Fruit fly (Drosophila melanogaster) whole organism, embryonic: ENCODE results near the gene Or83a.

Experiments
- BtbVII ChIP-seq: fragments of 200-800 bp; sonication (Bioruptor generic); optimal IDR thresholded peaks from 3 replicates; lab custom pipeline; 2017; ENCODE audit warnings: missing biosample characterization, mild to moderate bottlenecking, missing genetic modification characterization
- CG11696 ChIP-seq: fragments of 200-800 bp; sonication (Bioruptor generic); IDR thresholded peaks from 2 replicates; pipeline ENCODE4 v1.3.6; 2022; ENCODE audit warnings: missing biosample characterization, missing genetic modification characterization
- CG12155 ChIP-seq: fragments of 200-800 bp; sonication (Bioruptor generic); optimal IDR thresholded peaks from 3 replicates; lab custom pipeline; 2016; ENCODE audit warnings: missing biosample characterization, missing genetic modification characterization
- CG13624 ChIP-seq: fragments of 200-800 bp; sonication (Bioruptor generic); optimal IDR thresholded peaks from 2 replicates; lab custom pipeline; 2016; ENCODE audit warnings: missing biosample characterization, missing genetic modification characterization
- CG14965 ChIP-seq: fragments of 200-800 bp; sonication (Bioruptor generic); optimal IDR thresholded peaks from 2 replicates; lab custom pipeline; 2016; ENCODE audit warnings: missing biosample characterization, missing genetic modification characterization, borderline replicate concordance
- CG16813 ChIP-seq: fragments of 200-800 bp; sonication (Bioruptor generic); IDR thresholded peaks from 3 replicates; pipeline ENCODE4 v1.3.6; 2022; ENCODE audit warnings: missing biosample characterization, missing genetic modification characterization; ENCODE audit not compliant: partially characterized antibody
- CG16815 ChIP-seq: fragments of 200-800 bp; sonication (Bioruptor generic); optimal IDR thresholded peaks from 3 replicates; lab custom pipeline; 2017; ENCODE audit warnings: missing biosample characterization, mild to moderate bottlenecking, missing genetic modification characterization
- CG17328 ChIP-seq: fragments of 200-800 bp; sonication (Bioruptor generic); IDR thresholded peaks from 2 replicates; pipeline ENCODE4 v1.3.6; 2022; ENCODE audit warnings: missing biosample characterization, missing genetic modification characterization
- CG18262 ChIP-seq: fragments of 200-800 bp; optimal IDR thresholded peaks from 3 replicates; lab custom pipeline; 2019; ENCODE audit warnings: missing biosample characterization, mild to moderate bottlenecking, missing genetic modification characterization, moderate library complexity
- CG18476 ChIP-seq: fragments of 200-800 bp; sonication (Bioruptor generic); optimal IDR thresholded peaks from 2 replicates; lab custom pipeline; 2016; ENCODE audit warnings: missing biosample characterization, mild to moderate bottlenecking, missing genetic modification characterization
- CG18599 ChIP-seq: fragments of 200-800 bp; sonication (Bioruptor generic); optimal IDR thresholded peaks from 3 replicates; lab custom pipeline; 2017; ENCODE audit warnings: missing biosample characterization, missing genetic modification characterization, mild to moderate bottlenecking, moderate library complexity, missing genetic modification reagents
- CG2889 ChIP-seq: fragments of 200-800 bp; sonication (Bioruptor generic); IDR thresholded peaks from 3 replicates; pipeline ENCODE4 v1.3.6; 2022; ENCODE audit warnings: missing biosample characterization, missing genetic modification characterization
- CG31224 ChIP-seq: fragments of 200-800 bp; sonication (Bioruptor generic); IDR thresholded peaks from 2 replicates; pipeline ENCODE4 v1.3.6; 2022; ENCODE audit warnings: missing biosample characterization, missing genetic modification characterization
- CG33213 ChIP-seq: fragments of 200-800 bp; sonication (Bioruptor generic); optimal IDR thresholded peaks from 3 replicates; lab custom pipeline; 2016; ENCODE audit warnings: missing biosample characterization, missing genetic modification characterization
- CG3847 ChIP-seq: fragments of 200-800 bp; sonication (Bioruptor generic); IDR thresholded peaks from 2 replicates; pipeline ENCODE4 v1.3.6; 2022; ENCODE audit warnings: missing biosample characterization, missing genetic modification characterization
- CG4854 ChIP-seq: fragments of 200-800 bp; sonication (Bioruptor generic); optimal IDR thresholded peaks from 2 replicates; lab custom pipeline; 2016; ENCODE audit warnings: missing biosample characterization, missing genetic modification characterization, inconsistent platforms
- CG6654 ChIP-seq: fragments of 200-800 bp; sonication (Bioruptor generic); optimal IDR thresholded peaks from 2 replicates; lab custom pipeline; 2017; ENCODE audit warnings: missing biosample characterization, mild to moderate bottlenecking, missing genetic modification characterization
- CG6791 ChIP-seq: fragments of 200-800 bp; sonication (Bioruptor generic); IDR thresholded peaks from 3 replicates; pipeline ENCODE4 v1.3.6; 2022; ENCODE audit warnings: missing biosample characterization, missing genetic modification characterization; ENCODE audit not compliant: partially characterized antibody
- CG7556 ChIP-seq: fragments of 200-800 bp; sonication (Bioruptor generic); optimal IDR thresholded peaks from 2 replicates; lab custom pipeline; 2017; ENCODE audit warnings: missing biosample characterization, mild to moderate bottlenecking, missing genetic modification characterization
- D19A ChIP-seq: fragments of 200-800 bp; optimal IDR thresholded peaks from 3 replicates; lab custom pipeline; 2019; ENCODE audit warnings: missing biosample characterization, mild to moderate bottlenecking, missing genetic modification characterization, moderate library complexity
- D19B ChIP-seq: fragments of 200-800 bp; sonication (Bioruptor generic); optimal IDR thresholded peaks from 2 replicates; lab custom pipeline; 2017; ENCODE audit warnings: missing biosample characterization, mild to moderate bottlenecking, missing genetic modification characterization
- Dfd ChIP-seq, 2 experiments: fragments of >200 bp; optimal IDR thresholded peaks; 2 replicates each; lab custom pipeline; 2017; ENCODE audit warnings: missing biosample characterization in 2 of 2, missing genetic modification characterization in 2 of 2
- Eip74EF ChIP-seq, 2 experiments: fragments of 200-800 bp in 1 of 2; fragments of >200 bp in 1 of 2; sonication (Bioruptor generic) in 1 of 2; optimal IDR thresholded peaks; 2 replicates each; lab custom pipeline; 2017 to 2019; ENCODE audit warnings: missing biosample characterization in 2 of 2, missing genetic modification characterization in 2 of 2, mild to moderate bottlenecking in 1 of 2, moderate library complexity in 1 of 2
- Gug ChIP-seq: fragments of 200-800 bp; sonication (Bioruptor generic); IDR thresholded peaks from 4 replicates; pipeline ENCODE4 v1.3.6; 2022; ENCODE audit warnings: missing biosample characterization, missing genetic modification characterization
- Hmr ChIP-seq: fragments of 200-800 bp; sonication (Bioruptor generic); optimal IDR thresholded peaks from 3 replicates; lab custom pipeline; 2017; ENCODE audit warnings: mild to moderate bottlenecking, missing biosample characterization, missing genetic modification reagents, missing genetic modification characterization
- Hsf ChIP-seq: fragments of 200-800 bp; sonication (Bioruptor generic); optimal IDR thresholded peaks from 3 replicates; lab custom pipeline; 2016; ENCODE audit warnings: missing biosample characterization, missing genetic modification characterization
- Lim3 ChIP-seq: fragments of 200-800 bp; sonication (Bioruptor generic); IDR thresholded peaks from 2 replicates; pipeline ENCODE4 v1.3.6; 2022; ENCODE audit warnings: missing biosample characterization, missing genetic modification characterization
- Lpt ChIP-seq: fragments of >200 bp; optimal IDR thresholded peaks from 2 replicates; lab custom pipeline; 2018; ENCODE audit warnings: missing biosample characterization, missing genetic modification characterization
- Mrtf ChIP-seq: fragments of 200-800 bp; sonication (Bioruptor generic); IDR thresholded peaks from 3 replicates; pipeline ENCODE4 v1.3.6; 2022; ENCODE audit warnings: missing biosample characterization, missing genetic modification characterization
- Nf-YC ChIP-seq: fragments of 200-800 bp; optimal IDR thresholded peaks from 3 replicates; lab custom pipeline; 2019; ENCODE audit warnings: missing biosample characterization, mild to moderate bottlenecking, missing genetic modification characterization, moderate library complexity
- ato ChIP-seq: fragments of 200-800 bp; sonication (Bioruptor generic); IDR thresholded peaks from 2 replicates; pipeline ENCODE4 v1.3.6; 2022; ENCODE audit warnings: missing biosample characterization, missing genetic modification characterization; ENCODE audit not compliant: partially characterized antibody
- cg ChIP-seq: fragments of 200-800 bp; sonication (Bioruptor generic); optimal IDR thresholded peaks from 3 replicates; lab custom pipeline; 2019; ENCODE audit warnings: missing biosample characterization, mild to moderate bottlenecking, missing genetic modification characterization, moderate library complexity
- crol ChIP-seq: fragments of 200-800 bp; sonication (Bioruptor generic); IDR thresholded peaks from 2 replicates; pipeline ENCODE4 v1.3.6; 2022; ENCODE audit warnings: missing biosample characterization, missing genetic modification characterization
- danr ChIP-seq: fragments of 200-800 bp; sonication (Bioruptor generic); IDR thresholded peaks from 2 replicates; pipeline ENCODE4 v1.3.6; 2022; ENCODE audit warnings: missing biosample characterization, missing genetic modification characterization
- dysf ChIP-seq: fragments of 200-800 bp; sonication (Bioruptor generic); IDR thresholded peaks from 3 replicates; pipeline ENCODE4 v1.3.6; 2022; ENCODE audit warnings: missing biosample characterization, missing genetic modification characterization
- ftz-f1 ChIP-seq: fragments of 200-800 bp; sonication (Bioruptor generic); optimal IDR thresholded peaks from 2 replicates; lab custom pipeline; 2016; ENCODE audit warnings: missing biosample characterization, missing genetic modification characterization
- gce ChIP-seq: fragments of 200-800 bp; sonication (Bioruptor generic); IDR thresholded peaks from 3 replicates; pipeline ENCODE4 v1.3.6; 2022; ENCODE audit warnings: missing biosample characterization, missing genetic modification characterization
- gsb-n ChIP-seq: fragments of 200-800 bp; sonication (Bioruptor generic); optimal IDR thresholded peaks from 3 replicates; lab custom pipeline; 2018; ENCODE audit warnings: missing biosample characterization, mild to moderate bottlenecking, missing genetic modification characterization
- gt ChIP-seq: fragments of 200-800 bp; sonication (Bioruptor generic); IDR thresholded peaks from 2 replicates; pipeline ENCODE4 v1.3.6; 2022; ENCODE audit warnings: missing biosample characterization, missing genetic modification characterization
- her ChIP-seq: fragments of 200-800 bp; sonication (Bioruptor generic); optimal IDR thresholded peaks from 2 replicates; lab custom pipeline; 2016; ENCODE audit warnings: missing biosample characterization, missing genetic modification characterization
- ind ChIP-seq: fragments of 200-800 bp; sonication (Bioruptor generic); optimal IDR thresholded peaks from 3 replicates; lab custom pipeline; 2016; ENCODE audit warnings: missing biosample characterization, missing genetic modification characterization
- inv ChIP-seq: fragments of 200-800 bp; sonication (Bioruptor generic); IDR thresholded peaks from 2 replicates; pipeline ENCODE4 v1.3.6; 2022; ENCODE audit warnings: missing biosample characterization, missing genetic modification characterization; ENCODE audit not compliant: partially characterized antibody
- jing ChIP-seq: fragments of 200-800 bp; sonication (Bioruptor generic); optimal IDR thresholded peaks from 2 replicates; lab custom pipeline; 2018; ENCODE audit warnings: missing biosample characterization, mild to moderate bottlenecking, missing genetic modification characterization
- kah ChIP-seq: fragments of 200-800 bp; sonication (Bioruptor generic); optimal IDR thresholded peaks from 2 replicates; lab custom pipeline; 2018; ENCODE audit warnings: missing biosample characterization, mild to moderate bottlenecking, missing genetic modification characterization
- ken ChIP-seq: fragments of 200-800 bp; sonication (Bioruptor generic); IDR thresholded peaks from 3 replicates; pipeline ENCODE4 v1.3.6; 2022; ENCODE audit warnings: missing biosample characterization, missing genetic modification characterization
- luna ChIP-seq: fragments of 200-800 bp; sonication (Bioruptor generic); optimal IDR thresholded peaks from 2 replicates; lab custom pipeline; 2016; ENCODE audit warnings: missing biosample characterization, missing genetic modification characterization
- mld ChIP-seq: fragments of 200-800 bp; sonication (Bioruptor generic); IDR thresholded peaks from 3 replicates; pipeline ENCODE4 v1.3.6; 2022; ENCODE audit warnings: missing biosample characterization, missing genetic modification characterization; ENCODE audit not compliant: partially characterized antibody
- nau ChIP-seq: fragments of 200-800 bp; sonication (Bioruptor generic); optimal IDR thresholded peaks from 3 replicates; lab custom pipeline; 2017; ENCODE audit warnings: missing biosample characterization, mild to moderate bottlenecking, missing genetic modification characterization, missing genetic modification reagents
- otp ChIP-seq: fragments of 200-800 bp; sonication (Bioruptor generic); IDR thresholded peaks from 3 replicates; pipeline ENCODE4, ENCODE4 v1.3.6; 2022; ENCODE audit warnings: missing biosample characterization, missing genetic modification characterization
- sqz ChIP-seq: fragments of 200-800 bp; sonication (Bioruptor generic); optimal IDR thresholded peaks from 3 replicates; lab custom pipeline; 2018; ENCODE audit warnings: missing biosample characterization, mild to moderate bottlenecking, missing genetic modification characterization

Gene Or83a

DNA sequence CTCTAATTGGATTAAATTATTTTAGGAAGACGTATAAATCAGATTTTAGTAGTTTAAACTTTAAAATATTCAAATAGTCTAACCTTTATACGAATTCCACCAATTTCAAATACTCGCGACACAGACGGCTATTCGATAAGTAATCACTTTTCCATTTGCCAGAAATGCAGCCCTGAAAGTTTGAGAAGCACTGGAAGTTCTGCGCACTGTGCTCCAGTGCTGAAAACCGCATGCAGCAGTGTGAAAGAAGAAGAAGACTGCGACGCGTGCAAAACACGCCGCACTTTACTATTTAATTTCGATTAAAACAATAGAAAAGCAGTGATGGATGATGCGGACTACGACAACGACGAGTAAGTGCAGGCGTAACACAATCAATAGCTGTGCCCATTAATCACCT is 27.4 kb downstream of the Or83a start, which contains the start of gene Polr2F (continued):
- TF ChIP-seq ind (GFP tag; lab: Kevin White, UChicago) (peak; percentile 91), Hsf (GFP tag; lab: Kevin White, UChicago) (peak; percentile 92), kah (peak; percentile 50), CG14965 (GFP tag; lab: Kevin White, UChicago) (no peak), CG2889 (peak; percentile 64; the same call in 2 of the 3 replicates), sqz (no peak), her (GFP tag; lab: Kevin White, UChicago) (peak; percentile 92), CG7556 (GFP tag; lab: Kevin White, UChicago) (peak; percentile 64), CG31224 (GFP tag; lab: Robert Waterston, UW) (0 out of 2 replicates have a peak, but pooled peaks have one; percentile 26), mld (no peak), CG6654 (GFP tag; lab: Kevin White, UChicago) (peak; percentile 100), Gug (peak; percentile 78; the same call in 3 of the 4 replicates), jing (GFP tag; lab: Kevin White, UChicago) (no peak), CG13624 (GFP tag; lab: Kevin White, UChicago) (peak; percentile 94), luna (GFP tag; lab: Kevin White, UChicago) (peak; percentile 84), CG18262 (tag; lab: Kevin White, UChicago) (peak; percentile 54), crol (GFP tag; lab: Robert Waterston, UW) (no peak), Nf-YC (tag; lab: Kevin White, UChicago) (peak; percentile 70), CG3847 (GFP tag; lab: Robert Waterston, UW) (peak; percentile 94), danr (GFP tag; lab: Robert Waterston, UW) (peak; percentile 47; the same call in 1 of the 2 replicates), cg (GFP tag; lab: Kevin White, UChicago) (no peak), otp (GFP tag; lab: Robert Waterston, UW) (peak; percentile 37; the same call in 1 of the 3 replicates), Lim3 (GFP tag; lab: Robert Waterston, UW) (no peak), Mrtf (GFP tag; lab: Robert Waterston, UW) (peak; percentile 54; the same call in 2 of the 3 replicates), dysf (GFP tag; lab: Robert Waterston, UW) (peak; percentile 73), gsb-n (tag; lab: Kevin White, UChicago) (peak; percentile 41), Lpt (no peak), CG16813 (GFP tag; lab: Robert Waterston, UW) (peak; percentile 48; the same call in 1 of the 3 replicates), CG18599 (GFP tag; lab: Kevin White, UChicago) (peak; percentile 82), CG11696 (no peak), CG6791 (GFP tag; lab: Robert Waterston, UW) (peak; percentile 57; the same call in 1 of the 3 replicates), D19B (GFP tag; lab: Kevin White, UChicago) (peak; percentile 49), BtbVII (GFP tag; lab: Kevin White, UChicago) (peak; percentile 48), CG16815 (GFP tag; lab: Kevin White, UChicago) (peak; percentile 73), Hmr (peak; percentile 86), CG12155 (GFP tag; lab: Kevin White, UChicago) (peak; percentile 89), CG18476 (peak; percentile 49), gce (no peak), Eip74EF (GFP tag; optimal IDR thresholded peaks at IDR 0.05; lab: Kevin White, UChicago) (no peak), D19A (tag; lab: Kevin White, UChicago) (peak; percentile 42), CG4854 (GFP tag; lab: Kevin White, UChicago) (peak; percentile 87), inv (GFP tag; lab: Robert Waterston, UW) (peak; percentile 26; the same call in 1 of the 2 replicates), ken (GFP tag; lab: Robert Waterston, UW) (peak; percentile 87), ftz-f1 (GFP tag; lab: Kevin White, UChicago) (peak; percentile 86), Dfd (GFP tag; optimal IDR thresholded peaks at IDR 0.05; lab: Kevin White, UChicago) (no peak), gt (GFP tag; lab: Robert Waterston, UW) (no peak), CG17328 (GFP tag; lab: Robert Waterston, UW) (peak; percentile 53), nau (GFP tag; lab: Kevin White, UChicago) (no peak), ato (GFP tag; lab: Robert Waterston, UW) (peak; percentile 12; the same call in 1 of the 2 replicates), CG33213 (GFP tag; lab: Kevin White, UChicago) (peak; percentile 90)
